Fruit fly (Drosophila melanogaster) whole organism, embryonic: Measurements from ENCODE around the gene CrebB.

Source experiments
- Ada2b ChIP-seq: fragments of 200-800 bp; sonication (Bioruptor generic); IDR thresholded peaks from 2 replicates; pipeline ENCODE4 v1.3.6; 2022; ENCODE audit warnings: missing biosample characterization, missing genetic modification characterization
- Atf6 ChIP-seq: fragments of 200-800 bp; sonication (Bioruptor generic); IDR thresholded peaks from 2 replicates; pipeline ENCODE4 v1.3.6; 2022; ENCODE audit warnings: missing biosample characterization, missing genetic modification characterization
- B-H2 ChIP-seq: fragments of 200-800 bp; sonication (Bioruptor generic); optimal IDR thresholded peaks from 2 replicates; lab custom pipeline; 2018; ENCODE audit warnings: missing biosample characterization, mild to moderate bottlenecking, missing genetic modification characterization
- Bteb2 ChIP-seq: fragments of 200-800 bp; sonication (Bioruptor generic); optimal IDR thresholded peaks from 2 replicates; lab custom pipeline; 2016; ENCODE audit warnings: missing biosample characterization, missing genetic modification characterization
- C15 ChIP-seq: fragments of 200-800 bp; sonication (Bioruptor generic); IDR thresholded peaks from 3 replicates; pipeline ENCODE4 v1.3.6; 2022; ENCODE audit warnings: missing biosample characterization, missing genetic modification characterization
- CG10959 ChIP-seq: fragments of 200-800 bp; sonication (Bioruptor generic); IDR thresholded peaks from 2 replicates; pipeline ENCODE4 v1.3.6; 2022; ENCODE audit warnings: missing biosample characterization, missing genetic modification characterization
- CG11504 ChIP-seq: fragments of 200-800 bp; sonication (Bioruptor generic); optimal IDR thresholded peaks from 3 replicates; lab custom pipeline; 2019; ENCODE audit warnings: missing biosample characterization, mild to moderate bottlenecking, missing genetic modification characterization, moderate library complexity
- CG12104 ChIP-seq: fragments of 200-800 bp; sonication (Bioruptor generic); optimal IDR thresholded peaks from 3 replicates; lab custom pipeline; 2016; ENCODE audit warnings: missing biosample characterization, missing genetic modification characterization
- CG13624 ChIP-seq: fragments of 200-800 bp; sonication (Bioruptor generic); optimal IDR thresholded peaks from 2 replicates; lab custom pipeline; 2016; ENCODE audit warnings: missing biosample characterization, missing genetic modification characterization
- CG17328 ChIP-seq: fragments of 200-800 bp; sonication (Bioruptor generic); IDR thresholded peaks from 2 replicates; pipeline ENCODE4 v1.3.6; 2022; ENCODE audit warnings: missing biosample characterization, missing genetic modification characterization
- CG18599 ChIP-seq: fragments of 200-800 bp; sonication (Bioruptor generic); optimal IDR thresholded peaks from 3 replicates; lab custom pipeline; 2017; ENCODE audit warnings: missing biosample characterization, missing genetic modification characterization, mild to moderate bottlenecking, moderate library complexity, missing genetic modification reagents
- CG2120 ChIP-seq: fragments of 200-800 bp; sonication (Bioruptor generic); optimal IDR thresholded peaks from 3 replicates; lab custom pipeline; 2016; ENCODE audit warnings: missing biosample characterization, missing genetic modification characterization
- CG2678 ChIP-seq: fragments of 200-800 bp; sonication (Bioruptor generic); optimal IDR thresholded peaks from 3 replicates; lab custom pipeline; 2019; ENCODE audit warnings: missing biosample characterization, mild to moderate bottlenecking, missing genetic modification characterization, moderate library complexity
- CG2712 ChIP-seq: fragments of 200-800 bp; optimal IDR thresholded peaks from 3 replicates; lab custom pipeline; 2019; ENCODE audit warnings: missing biosample characterization, mild to moderate bottlenecking, missing genetic modification characterization, moderate library complexity
- CG31441 ChIP-seq: fragments of 200-800 bp; sonication (Bioruptor generic); IDR thresholded peaks from 2 replicates; pipeline ENCODE4 v1.3.6; 2022; ENCODE audit warnings: missing biosample characterization, missing genetic modification characterization
- CG3407 ChIP-seq: fragments of 200-800 bp; sonication (Bioruptor generic); optimal IDR thresholded peaks from 2 replicates; lab custom pipeline; 2018; ENCODE audit warnings: missing biosample characterization, mild to moderate bottlenecking, missing genetic modification characterization
- CG34376 ChIP-seq: fragments of 200-800 bp; sonication (Bioruptor generic); optimal IDR thresholded peaks from 2 replicates; lab custom pipeline; 2018; ENCODE audit warnings: missing biosample characterization, mild to moderate bottlenecking, missing genetic modification characterization
- CG4328 ChIP-seq: fragments of 200-800 bp; sonication (Bioruptor generic); optimal IDR thresholded peaks from 3 replicates; lab custom pipeline; 2017; ENCODE audit warnings: missing biosample characterization, missing genetic modification reagents, missing genetic modification characterization
- CG4360 ChIP-seq: fragments of 200-800 bp; sonication (Bioruptor generic); IDR thresholded peaks from 2 replicates; pipeline ENCODE4 v1.3.6; 2022; ENCODE audit warnings: missing biosample characterization, missing genetic modification characterization
- CG7556 ChIP-seq: fragments of 200-800 bp; sonication (Bioruptor generic); optimal IDR thresholded peaks from 2 replicates; lab custom pipeline; 2017; ENCODE audit warnings: missing biosample characterization, mild to moderate bottlenecking, missing genetic modification characterization
- CG7786 ChIP-seq: fragments of 200-800 bp; sonication (Bioruptor generic); optimal IDR thresholded peaks from 2 replicates; lab custom pipeline; 2016; ENCODE audit warnings: missing biosample characterization, missing genetic modification characterization
- CG7839 ChIP-seq: fragments of 200-800 bp; sonication (Bioruptor generic); optimal IDR thresholded peaks from 3 replicates; lab custom pipeline; 2018; ENCODE audit warnings: missing biosample characterization, mild to moderate bottlenecking, missing genetic modification characterization, moderate library complexity
- CG7928 ChIP-seq: fragments of 200-800 bp; sonication (Bioruptor generic); optimal IDR thresholded peaks from 2 replicates; lab custom pipeline; 2017; ENCODE audit warnings: missing biosample characterization, mild to moderate bottlenecking, missing genetic modification characterization
- CkIIα-i1 ChIP-seq: fragments of 200-800 bp; sonication (Bioruptor generic); IDR thresholded peaks from 2 replicates; pipeline ENCODE4 v1.3.6; 2022; ENCODE audit warnings: missing biosample characterization, missing genetic modification characterization
- Dfd ChIP-seq, 2 experiments: fragments of >200 bp; optimal IDR thresholded peaks; 2 replicates each; lab custom pipeline; 2017; ENCODE audit warnings: missing biosample characterization in 2 of 2, missing genetic modification characterization in 2 of 2
- Ets65A ChIP-seq: fragments of 200-800 bp; sonication (Bioruptor generic); peaks from one replicate; lab custom pipeline; 2016; ENCODE audit warnings: missing biosample characterization, missing genetic modification characterization
- Fer1 ChIP-seq: fragments of 200-800 bp; sonication (Bioruptor generic); optimal IDR thresholded peaks from 2 replicates; lab custom pipeline; 2017; ENCODE audit warnings: missing biosample characterization, mild to moderate bottlenecking, missing genetic modification characterization
- Fer3 ChIP-seq: fragments of 200-800 bp; sonication (Bioruptor generic); optimal IDR thresholded peaks from 2 replicates; lab custom pipeline; 2018; ENCODE audit warnings: missing biosample characterization, mild to moderate bottlenecking, missing genetic modification characterization, moderate library complexity
- Gsc ChIP-seq: fragments of 200-800 bp; sonication (Bioruptor generic); IDR thresholded peaks from 2 replicates; pipeline ENCODE4 v1.3.6; 2022; ENCODE audit warnings: missing biosample characterization, missing genetic modification characterization
- Hr51 ChIP-seq, 2 experiments: fragments of 200-800 bp; sonication (Bioruptor generic); optimal IDR thresholded peaks; 2 replicates in 1 of 2; 3 replicates in 1 of 2; lab custom pipeline; 2016 to 2018; ENCODE audit warnings: missing biosample characterization in 2 of 2, missing genetic modification characterization in 2 of 2, mild to moderate bottlenecking in 1 of 2, moderate library complexity in 1 of 2
- Meics ChIP-seq: fragments of 200-800 bp; sonication (Bioruptor generic); optimal IDR thresholded peaks from 2 replicates; lab custom pipeline; 2017; ENCODE audit warnings: missing biosample characterization, mild to moderate bottlenecking, missing genetic modification characterization
- abd-A ChIP-seq: fragments of 200-800 bp; sonication (Bioruptor generic); optimal IDR thresholded peaks from 3 replicates; lab custom pipeline; 2019; ENCODE audit warnings: missing biosample characterization, mild to moderate bottlenecking, missing genetic modification characterization, moderate library complexity
- cg ChIP-seq: fragments of 200-800 bp; sonication (Bioruptor generic); optimal IDR thresholded peaks from 3 replicates; lab custom pipeline; 2019; ENCODE audit warnings: missing biosample characterization, mild to moderate bottlenecking, missing genetic modification characterization, moderate library complexity
- dmrt99B ChIP-seq: fragments of 200-800 bp; sonication (Bioruptor generic); optimal IDR thresholded peaks from 2 replicates; lab custom pipeline; 2018; ENCODE audit warnings: missing biosample characterization, mild to moderate bottlenecking, missing genetic modification characterization, moderate library complexity
- dysf ChIP-seq: fragments of 200-800 bp; sonication (Bioruptor generic); IDR thresholded peaks from 3 replicates; pipeline ENCODE4 v1.3.6; 2022; ENCODE audit warnings: missing biosample characterization, missing genetic modification characterization
- eyg ChIP-seq: fragments of 200-800 bp; sonication (Bioruptor generic); optimal IDR thresholded peaks from 3 replicates; lab custom pipeline; 2016; ENCODE audit warnings: missing biosample characterization, missing genetic modification characterization
- grn ChIP-seq: fragments of 200-800 bp; sonication (Bioruptor generic); optimal IDR thresholded peaks from 3 replicates; lab custom pipeline; 2017; ENCODE audit warnings: missing biosample characterization, missing genetic modification characterization
- ind ChIP-seq: fragments of 200-800 bp; sonication (Bioruptor generic); optimal IDR thresholded peaks from 3 replicates; lab custom pipeline; 2016; ENCODE audit warnings: missing biosample characterization, missing genetic modification characterization
- jigr1 ChIP-seq: fragments of 200-800 bp; sonication (Bioruptor generic); IDR thresholded peaks from 3 replicates; pipeline ENCODE4 v1.3.6; 2022; ENCODE audit warnings: missing biosample characterization, missing genetic modification characterization
- ken ChIP-seq: fragments of 200-800 bp; sonication (Bioruptor generic); IDR thresholded peaks from 3 replicates; pipeline ENCODE4 v1.3.6; 2022; ENCODE audit warnings: missing biosample characterization, missing genetic modification characterization
- lbe ChIP-seq: fragments of 200-800 bp; sonication (Bioruptor generic); optimal IDR thresholded peaks from 2 replicates; lab custom pipeline; 2016; ENCODE audit warnings: missing biosample characterization, mild to moderate bottlenecking, missing genetic modification characterization
- lmd ChIP-seq: fragments of 200-800 bp; sonication (Bioruptor generic); IDR thresholded peaks from 2 replicates; pipeline ENCODE4 v1.3.6; 2022; ENCODE audit warnings: missing biosample characterization, missing genetic modification characterization
- oc ChIP-seq: fragments of 200-800 bp; sonication (Bioruptor generic); optimal IDR thresholded peaks from 2 replicates; lab custom pipeline; 2018; ENCODE audit warnings: missing biosample characterization, mild to moderate bottlenecking, missing genetic modification characterization, moderate library complexity
- onecut ChIP-seq: fragments of 200-800 bp; sonication (Bioruptor generic); IDR thresholded peaks from 2 replicates; pipeline ENCODE4 v1.3.6; 2022; ENCODE audit warnings: missing biosample characterization, missing genetic modification characterization
- pb ChIP-seq: fragments of 200-800 bp; sonication (Bioruptor generic); optimal IDR thresholded peaks from 3 replicates; lab custom pipeline; 2016; ENCODE audit warnings: missing biosample characterization, missing genetic modification characterization
- phol ChIP-seq: fragments of 200-800 bp; sonication (Bioruptor generic); optimal IDR thresholded peaks from 3 replicates; lab custom pipeline; 2018; ENCODE audit warnings: missing biosample characterization, mild to moderate bottlenecking, missing genetic modification characterization, moderate library complexity
- rib ChIP-seq: fragments of 200-800 bp; sonication (Bioruptor generic); IDR thresholded peaks from 2 replicates; pipeline ENCODE4 v1.3.6; 2022; ENCODE audit warnings: missing biosample characterization, missing genetic modification characterization
- slbo ChIP-seq: fragments of 200-800 bp; sonication (Bioruptor generic); IDR thresholded peaks from 2 replicates; pipeline ENCODE4 v1.3.6; 2022; ENCODE audit warnings: missing biosample characterization, missing genetic modification characterization
- sob ChIP-seq: fragments of 200-800 bp; sonication (Bioruptor generic); IDR thresholded peaks from 2 replicates; pipeline ENCODE4 v1.3.6; 2022; ENCODE audit warnings: missing biosample characterization, missing genetic modification characterization
- sr ChIP-seq: fragments of 200-800 bp; sonication (Bioruptor generic); IDR thresholded peaks from 3 replicates; pipeline ENCODE4 v1.3.6; 2022; ENCODE audit warnings: missing biosample characterization, missing genetic modification characterization
- toy ChIP-seq: fragments of 200-800 bp; sonication (Bioruptor generic); IDR thresholded peaks from 2 replicates; pipeline ENCODE4 v1.3.6; 2022; ENCODE audit warnings: missing biosample characterization, missing genetic modification characterization
- tx ChIP-seq: fragments of 200-800 bp; sonication (Bioruptor generic); optimal IDR thresholded peaks from 2 replicates; lab custom pipeline; 2016; ENCODE audit warnings: missing biosample characterization, missing genetic modification characterization

CrebB gene

dm6 chrX:18341014-18341413 is 25.1 kb upstream of the CrebB start (continued):
- TF ChIP-seq toy (GFP tag; lab: Robert Waterston, UW) (no peak), CG10959 (GFP tag; lab: Robert Waterston, UW) (no peak), Bteb2 (GFP tag; lab: Kevin White, UChicago) (no peak), C15 (GFP tag; lab: Robert Waterston, UW) (no peak), CG12104 (no peak), CG4360 (GFP tag; lab: Robert Waterston, UW) (no peak), Dfd (GFP tag; optimal IDR thresholded peaks at IDR 0.05; lab: Kevin White, UChicago) (no peak), eyg (GFP tag; lab: Kevin White, UChicago) (no peak), lbe (GFP tag; lab: Kevin White, UChicago) (no peak), cg (GFP tag; lab: Kevin White, UChicago) (no peak), CG18599 (GFP tag; lab: Kevin White, UChicago) (peak; percentile 64), CG3407 (no peak), Atf6 (0 out of 2 replicates have a peak, but pooled peaks have one; percentile 20), Fer3 (tag; lab: Kevin White, UChicago) (peak; percentile 41), sob (GFP tag; lab: Robert Waterston, UW) (peak; percentile 34; the same call in 1 of the 2 replicates), sr (no peak), Gsc (GFP tag; lab: Robert Waterston, UW) (no peak), abd-A (tag; lab: Kevin White, UChicago) (no peak), CG11504 (tag; lab: Kevin White, UChicago) (peak; percentile 54), dysf (GFP tag; lab: Robert Waterston, UW) (0 out of 3 replicates have a peak, but pooled peaks have one; percentile 42), CG4328 (GFP tag; lab: Kevin White, UChicago) (no peak), pb (GFP tag; lab: Kevin White, UChicago) (no peak), CG17328 (GFP tag; lab: Robert Waterston, UW) (no peak), grn (no peak), B-H2 (GFP tag; lab: Kevin White, UChicago) (no peak), CkIIα-i1 (no peak), Ets65A (GFP tag; lab: Kevin White, UChicago) (peak; percentile 46), ind (no peak), Fer1 (GFP tag; lab: Kevin White, UChicago) (peak; percentile 48), rib (GFP tag; lab: Robert Waterston, UW) (no peak), onecut (GFP tag; lab: Robert Waterston, UW) (no peak), jigr1 (GFP tag; lab: Robert Waterston, UW) (no peak), dmrt99B (tag; lab: Kevin White, UChicago) (peak; percentile 44), CG2120 (GFP tag; lab: Kevin White, UChicago) (peak; percentile 51), CG7786 (GFP tag; lab: Kevin White, UChicago) (no peak), CG7556 (GFP tag; lab: Kevin White, UChicago) (peak; percentile 9), phol (no peak), Meics (peak; percentile 21), Hr51 (GFP tag; optimal IDR thresholded peaks at IDR 0.05; lab: Kevin White, UChicago) (peak in 1 of 2 experiments; percentile 28), tx (no peak), CG2678 (peak; percentile 49), lmd (GFP tag; lab: Robert Waterston, UW) (peak; percentile 34; the same call in 1 of the 2 replicates), ken (GFP tag; lab: Robert Waterston, UW) (no peak), CG2712 (tag; lab: Kevin White, UChicago) (no peak), oc (no peak), slbo (GFP tag; lab: Robert Waterston, UW) (0 out of 2 replicates have a peak, but pooled peaks have one; percentile 17), CG7839 (tag; lab: Kevin White, UChicago) (peak; percentile 54), CG31441 (GFP tag; lab: Robert Waterston, UW) (0 out of 2 replicates have a peak, but pooled peaks have one; percentile 12), CG34376 (no peak), CG7928 (no peak), Ada2b (GFP tag; lab: Robert Waterston, UW) (0 out of 2 replicates have a peak, but pooled peaks have one; percentile 9), CG13624 (GFP tag; lab: Kevin White, UChicago) (no peak)
